Worm (Caenorhabditis elegans): Measurements from ENCODE around the gene spe-10.

The spe-10 gene

ce11 chrV:10363834-10364233, 20.2 kb upstream of the spe-10 start:
- TF ChIP-seq dve-1 (tag; optimal IDR thresholded peaks at IDR 0.05) (no peak), ztf-16 (tag; optimal IDR thresholded peaks at IDR 0.05) (no peak), ceh-45 (GFP tag; IDR thresholded peaks at IDR 0.05) (no peak), dmd-4 (tag; optimal IDR thresholded peaks at IDR 0.05; ENCODE audit: borderline replicate concordance) (no peak), nfya-1 (tag; optimal IDR thresholded peaks at IDR 0.05) (no peak), ahr-1 (tag; optimal IDR thresholded peaks at IDR 0.05) (no peak), ceh-2 (tag; optimal IDR thresholded peaks at IDR 0.05) (no peak), lin-11 (tag; optimal IDR thresholded peaks at IDR 0.05) (no peak), ceh-18 (tag; optimal IDR thresholded peaks at IDR 0.05) (no peak), hlh-8 (tag; optimal IDR thresholded peaks at IDR 0.05) (no peak), pqm-1 (tag; optimal IDR thresholded peaks at IDR 0.05) (no peak), madf-2 (tag; optimal IDR thresholded peaks at IDR 0.05) (no peak), sdc-2 (tag; optimal IDR thresholded peaks at IDR 0.05) (no peak), ceh-22 (tag; optimal IDR thresholded peaks at IDR 0.05) (no peak), sox-2 (GFP tag; IDR thresholded peaks at IDR 0.05) (no peak)

- TF ChIP-seq che-1 (tag; optimal IDR thresholded peaks at IDR 0.05) (no peak), madf-2 (tag; optimal IDR thresholded peaks at IDR 0.05) (no peak), ref-2 (tag; optimal IDR thresholded peaks at IDR 0.05) (no peak), pag-3 (tag; optimal IDR thresholded peaks at IDR 0.05; ENCODE audit: borderline replicate concordance) (no peak), odd-2 (tag; optimal IDR thresholded peaks at IDR 0.05) (no peak)
Observed at ce11 chrV:10368256-10368655, 15.8 kb upstream of the spe-10 start, which contains the start of gene sri-20. TSS of gene sri-20 (plus strand) at chrV:10368556.

ce11 chrV:10371177-10371576, 12.9 kb upstream of the spe-10 start:
- no peak for TF ChIP-seq hlh-6 (tag; optimal IDR thresholded peaks at IDR 0.05)
- TF ChIP-seq fax-1 (tag; optimal IDR thresholded peaks at IDR 0.05): no peak
- no peak for TF ChIP-seq pha-4 (tag; optimal IDR thresholded peaks at IDR 0.05)
- no peak for TF ChIP-seq ama-1 (optimal IDR thresholded peaks at IDR 0.05)
- no peak for TF ChIP-seq fkh-6 (tag; optimal IDR thresholded peaks at IDR 0.05)
- TF ChIP-seq madf-2 (tag; optimal IDR thresholded peaks at IDR 0.05): no peak
- no peak for TF ChIP-seq sdc-2 (tag; optimal IDR thresholded peaks at IDR 0.05)
- TF ChIP-seq gmeb-2 (tag; optimal IDR thresholded peaks at IDR 0.05): no peak
- no peak for TF ChIP-seq ceh-14 (tag; optimal IDR thresholded peaks at IDR 0.05)
- TF ChIP-seq ceh-2 (tag; optimal IDR thresholded peaks at IDR 0.05): no peak
- TF ChIP-seq nfya-1 (tag; optimal IDR thresholded peaks at IDR 0.05): no peak
- TF ChIP-seq ceh-22 (tag; optimal IDR thresholded peaks at IDR 0.05): no peak
- TF ChIP-seq elt-4 (tag; optimal IDR thresholded peaks at IDR 0.05): no peak
- no peak for TF ChIP-seq ceh-19 (GFP tag; optimal IDR thresholded peaks at IDR 0.05)
- TF ChIP-seq tbx-2 (tag; optimal IDR thresholded peaks at IDR 0.05): no peak

- TF ChIP-seq fkh-10 (GFP tag; optimal IDR thresholded peaks at IDR 0.05): no peak
- no peak for TF ChIP-seq tbx-2 (tag; optimal IDR thresholded peaks at IDR 0.05)
- TF ChIP-seq ztf-16 (tag; optimal IDR thresholded peaks at IDR 0.05): no peak
- no peak for TF ChIP-seq nhr-232 (tag; optimal IDR thresholded peaks at IDR 0.05)
- TF ChIP-seq pqm-1 (tag; optimal IDR thresholded peaks at IDR 0.05): no peak
- no peak for TF ChIP-seq pha-2 (tag; optimal IDR thresholded peaks at IDR 0.05)
Observed at ce11 chrV:10371951-10372350, 12.1 kb upstream of the spe-10 start, which contains the start of gene ugt-49. TSS of gene ugt-49 (plus strand) at chrV:10372321.

ce11 chrV:10379293-10379692, 4.8 kb upstream of the spe-10 start, which contains the start of gene AC3.12:
TSS of gene AC3.12 (minus strand) at chrV:10379393.
- TF ChIP-seq unc-86 (tag; optimal IDR thresholded peaks at IDR 0.05) (no peak), pag-3 (tag; optimal IDR thresholded peaks at IDR 0.05; ENCODE audit: borderline replicate concordance) (no peak), ceh-45 (GFP tag; IDR thresholded peaks at IDR 0.05) (no peak), ceh-31 (tag; optimal IDR thresholded peaks at IDR 0.05) (no peak), dmd-4 (tag; optimal IDR thresholded peaks at IDR 0.05; ENCODE audit: borderline replicate concordance) (no peak), ref-2 (tag; optimal IDR thresholded peaks at IDR 0.05) (no peak), unc-55 (GFP tag; optimal IDR thresholded peaks at IDR 0.05) (no peak)
